Worm (Caenorhabditis elegans) whole organism, late embryonic: ENCODE results near the gene clec-213.

Experiments
- T23F11.4 ChIP-seq: fragments of 200-800 bp; sonication (Bioruptor generic); optimal IDR thresholded peaks from 2 replicates; lab custom pipeline; 2018; ENCODE audit warnings: mild to moderate bottlenecking, missing genetic modification characterization, missing compliant biosample characterization
- ahr-1 ChIP-seq: sonication (generic microtip); optimal IDR thresholded peaks from 2 replicates; lab custom pipeline; 2016; ENCODE audit warnings: missing genetic modification characterization, missing compliant biosample characterization
- ama-1 ChIP-seq: fragments of 150-350 bp; optimal IDR thresholded peaks from 2 replicates; lab custom pipeline; 2014
- ceh-19 ChIP-seq: fragments of 200-800 bp; sonication (Bioruptor generic); optimal IDR thresholded peaks from 2 replicates; lab custom pipeline; 2018; ENCODE audit warnings: mild to moderate bottlenecking, missing genetic modification characterization, missing compliant biosample characterization
- ceh-22 ChIP-seq: sonication (generic microtip); optimal IDR thresholded peaks from 2 replicates; lab custom pipeline; 2017; ENCODE audit warnings: missing biosample characterization, missing genetic modification characterization
- ceh-30 ChIP-seq: fragments of 150-350 bp; optimal IDR thresholded peaks from 2 replicates; lab custom pipeline; 2014; ENCODE audit warnings: missing biosample characterization, missing genetic modification characterization
- ceh-31 ChIP-seq: sonication (generic microtip); optimal IDR thresholded peaks from 2 replicates; lab custom pipeline; 2016; ENCODE audit warnings: missing genetic modification characterization, missing compliant biosample characterization
- ceh-34 ChIP-seq: sonication (generic microtip); optimal IDR thresholded peaks from 2 replicates; lab custom pipeline; 2016; ENCODE audit warnings: mild to moderate bottlenecking, missing genetic modification characterization, missing compliant biosample characterization
- ceh-48 ChIP-seq: sonication (generic microtip); optimal IDR thresholded peaks from 2 replicates; lab custom pipeline; 2016; ENCODE audit warnings: missing genetic modification characterization, inconsistent platforms, missing compliant biosample characterization
- ceh-6 ChIP-seq: fragments of 200-800 bp; sonication (Bioruptor generic); optimal IDR thresholded peaks from 2 replicates; lab custom pipeline; 2018; ENCODE audit warnings: mild to moderate bottlenecking, missing genetic modification characterization, missing compliant biosample characterization
- ceh-9 ChIP-seq: sonication (generic microtip); optimal IDR thresholded peaks from 2 replicates; lab custom pipeline; 2016; ENCODE audit warnings: mild to moderate bottlenecking, missing genetic modification characterization, inconsistent platforms, missing compliant biosample characterization
- che-1 ChIP-seq: sonication (generic microtip); optimal IDR thresholded peaks from 2 replicates; lab custom pipeline; 2016; ENCODE audit warnings: mild to moderate bottlenecking, missing genetic modification characterization, missing compliant biosample characterization
- elt-4 ChIP-seq: sonication (generic microtip); optimal IDR thresholded peaks from 2 replicates; lab custom pipeline; 2016; ENCODE audit warnings: missing genetic modification characterization, missing compliant biosample characterization
- fax-1 ChIP-seq: sonication (generic microtip); optimal IDR thresholded peaks from 2 replicates; lab custom pipeline; 2016; ENCODE audit warnings: missing genotype, missing genetic modification characterization, missing compliant biosample characterization
- hlh-13 ChIP-seq: fragments of 200-800 bp; sonication (Bioruptor generic); optimal IDR thresholded peaks from 2 replicates; lab custom pipeline; 2018; ENCODE audit warnings: mild to moderate bottlenecking, missing genetic modification characterization, missing compliant biosample characterization
- hlh-15 ChIP-seq: sonication (generic microtip); optimal IDR thresholded peaks from 2 replicates; lab custom pipeline; 2016; ENCODE audit warnings: missing genetic modification characterization, missing compliant biosample characterization
- hlh-30 ChIP-seq: sonication (generic microtip); optimal IDR thresholded peaks from 2 replicates; lab custom pipeline; 2017; ENCODE audit warnings: antibody characterized with exemption, missing genetic modification characterization, missing compliant biosample characterization; ENCODE audit not compliant: insufficient read depth
- hlh-8 ChIP-seq: sonication (generic microtip); optimal IDR thresholded peaks from 2 replicates; lab custom pipeline; 2016; ENCODE audit warnings: missing genotype, missing genetic modification characterization, missing compliant biosample characterization
- nfya-1 ChIP-seq: sonication (generic microtip); optimal IDR thresholded peaks from 2 replicates; lab custom pipeline; 2017; ENCODE audit warnings: missing genetic modification characterization, mild to moderate bottlenecking, missing compliant biosample characterization, antibody characterized with exemption, moderate library complexity
- nhr-11 ChIP-seq: fragments of 150-350 bp; optimal IDR thresholded peaks from 2 replicates; lab custom pipeline; 2014; ENCODE audit warnings: missing biosample characterization, missing genetic modification characterization
- nhr-232 ChIP-seq: sonication (generic microtip); optimal IDR thresholded peaks from 2 replicates; lab custom pipeline; 2016; ENCODE audit warnings: missing genetic modification characterization, missing compliant biosample characterization
- npax-4 ChIP-seq: sonication (generic microtip); optimal IDR thresholded peaks from 2 replicates; lab custom pipeline; 2016; ENCODE audit warnings: missing genetic modification characterization, missing compliant biosample characterization
- odd-2 ChIP-seq: sonication (generic microtip); optimal IDR thresholded peaks from 2 replicates; lab custom pipeline; 2017; ENCODE audit warnings: antibody characterized with exemption, mild to moderate bottlenecking, missing genetic modification characterization, missing compliant biosample characterization
- pat-9 ChIP-seq: fragments of 200-800 bp; sonication (Bioruptor generic); optimal IDR thresholded peaks from 2 replicates; lab custom pipeline; 2018; ENCODE audit warnings: mild to moderate bottlenecking, missing genetic modification characterization, moderate library complexity, missing compliant biosample characterization
- pha-2 ChIP-seq: sonication (generic microtip); optimal IDR thresholded peaks from 2 replicates; lab custom pipeline; 2017; ENCODE audit warnings: mild to moderate bottlenecking, missing genetic modification characterization, missing compliant biosample characterization
- pros-1 ChIP-seq: fragments of 150-350 bp; optimal IDR thresholded peaks from 2 replicates; lab custom pipeline; 2014; ENCODE audit warnings: missing biosample characterization, missing genetic modification reagents, missing genetic modification characterization
- ref-2 ChIP-seq: sonication (generic microtip); optimal IDR thresholded peaks from 2 replicates; lab custom pipeline; 2016; ENCODE audit warnings: missing genetic modification characterization, missing compliant biosample characterization
- rnt-1 ChIP-seq: sonication (generic microtip); optimal IDR thresholded peaks from 2 replicates; lab custom pipeline; 2016; ENCODE audit warnings: missing genetic modification characterization, missing compliant biosample characterization
- sdc-2 ChIP-seq: sonication (generic microtip); optimal IDR thresholded peaks from 2 replicates; lab custom pipeline; 2016; ENCODE audit warnings: missing genotype, missing genetic modification characterization, missing compliant biosample characterization
- sox-2 ChIP-seq: fragments of 200-800 bp; sonication (Bioruptor generic); IDR thresholded peaks from 2 replicates; pipeline ENCODE4 v1.3.6; 2022; ENCODE audit warnings: missing genetic modification reagents, missing genetic modification characterization, missing compliant biosample characterization
- sox-4 ChIP-seq: sonication (generic microtip); optimal IDR thresholded peaks from 2 replicates; lab custom pipeline; 2017; ENCODE audit warnings: mild to moderate bottlenecking, missing genetic modification characterization, inconsistent platforms, missing compliant biosample characterization
- tbx-2 ChIP-seq: sonication (generic microtip); optimal IDR thresholded peaks from 2 replicates; lab custom pipeline; 2016; ENCODE audit warnings: missing genetic modification characterization, missing compliant biosample characterization
- tbx-7 ChIP-seq: sonication (generic microtip); optimal IDR thresholded peaks from 2 replicates; lab custom pipeline; 2016; ENCODE audit warnings: missing genotype, missing genetic modification characterization, missing compliant biosample characterization
- unc-42 ChIP-seq: sonication (generic microtip); optimal IDR thresholded peaks from 2 replicates; lab custom pipeline; 2016; ENCODE audit warnings: missing genotype, missing genetic modification characterization, missing compliant biosample characterization
- unc-55 ChIP-seq: sonication (generic microtip); optimal IDR thresholded peaks from 2 replicates; lab custom pipeline; 2017; ENCODE audit warnings: missing biosample characterization, missing genetic modification reagents, missing genetic modification characterization
- ztf-16 ChIP-seq: sonication (generic microtip); optimal IDR thresholded peaks from 2 replicates; lab custom pipeline; 2017; ENCODE audit warnings: missing genetic modification characterization, missing compliant biosample characterization

Gene clec-213

DNA sequence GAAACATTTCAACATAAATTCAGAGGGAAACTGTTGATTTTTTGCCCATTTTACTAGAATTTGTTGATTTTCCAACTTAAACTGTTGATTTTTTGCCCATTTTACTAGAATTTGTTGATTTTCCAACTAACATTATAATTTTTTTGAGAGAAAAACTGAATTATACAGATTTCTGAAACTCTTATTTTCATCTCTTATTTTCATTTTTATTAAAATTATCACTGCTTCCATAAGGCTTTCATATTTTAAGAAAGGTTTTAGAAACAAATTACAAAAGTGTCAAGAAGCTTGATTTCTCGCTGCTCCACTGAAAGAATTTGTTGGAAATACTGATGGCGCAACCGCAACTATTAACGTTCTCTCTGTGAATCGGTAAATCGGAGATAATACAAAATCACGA, 45.0 kb downstream of the clec-213 start:
- TF ChIP-seq tbx-2 (tag; lab: Kevin White, UChicago) (no peak), npax-4 (tag; lab: Kevin White, UChicago) (no peak), nhr-11 (tag; lab: Kevin White, UChicago) (no peak), odd-2 (no peak), nhr-232 (no peak), hlh-13 (GFP tag; lab: Kevin White, UChicago) (no peak), hlh-30 (tag; lab: Kevin White, UChicago) (no peak), pat-9 (tag; lab: Kevin White, UChicago) (no peak), ref-2 (tag; lab: Kevin White, UChicago) (no peak), ahr-1 (tag; lab: Kevin White, UChicago) (no peak), ceh-30 (tag; lab: Kevin White, UChicago) (no peak), nfya-1 (tag; lab: Kevin White, UChicago) (no peak), ceh-9 (tag; lab: Kevin White, UChicago) (no peak), ama-1 (no peak), rnt-1 (tag; lab: Kevin White, UChicago) (no peak), pha-2 (tag; lab: Kevin White, UChicago) (no peak), tbx-7 (tag; lab: Kevin White, UChicago) (no peak)
- TF ChIP-seq, all 69 proteins: peak for 0

DNA sequence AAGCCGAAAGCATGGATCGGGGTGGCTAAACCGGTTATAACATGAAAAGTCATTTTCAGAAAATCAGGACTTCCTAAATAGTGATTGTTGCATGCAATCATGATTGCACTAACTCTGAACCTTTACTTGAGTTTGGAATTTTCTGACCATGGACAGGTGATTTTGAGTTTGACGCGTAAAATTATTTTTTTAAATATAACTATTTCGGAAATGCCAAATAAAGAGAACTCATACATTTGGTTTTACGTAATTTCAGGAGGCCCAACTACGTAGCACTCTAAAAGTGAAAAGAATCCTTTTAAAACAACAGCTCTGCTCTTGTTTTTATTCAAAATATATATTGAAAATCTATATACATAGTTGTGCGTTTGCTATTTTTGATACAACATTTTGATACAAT, 46.8 kb downstream of the clec-213 start, which contains the start of gene srh-234:
Gene srh-234 (minus strand): TSS at position 101 of the 400 bp plus-strand sequence.
- no peak for TF ChIP-seq ztf-16 (tag; lab: Kevin White, UChicago)
- no peak for TF ChIP-seq hlh-15 (tag; lab: Kevin White, UChicago)
- no peak for TF ChIP-seq pros-1 (tag; lab: Kevin White, UChicago)
- no peak for TF ChIP-seq hlh-30 (tag; lab: Kevin White, UChicago)
- no peak for TF ChIP-seq tbx-2 (tag; lab: Kevin White, UChicago)
- TF ChIP-seq pha-2 (tag; lab: Kevin White, UChicago) = no peak
- TF ChIP-seq unc-42 (tag; lab: Kevin White, UChicago) = no peak
- no peak for TF ChIP-seq pat-9 (tag; lab: Kevin White, UChicago)
- no peak for TF ChIP-seq ref-2 (tag; lab: Kevin White, UChicago)
- no peak for TF ChIP-seq sox-4 (tag; lab: Kevin White, UChicago)
- no peak for TF ChIP-seq ahr-1 (tag; lab: Kevin White, UChicago)
- no peak for TF ChIP-seq ceh-19 (GFP tag; lab: Kevin White, UChicago)
- TF ChIP-seq sdc-2 (tag; lab: Kevin White, UChicago) = no peak
- no peak for TF ChIP-seq ceh-48
- no peak for TF ChIP-seq nhr-11 (tag; lab: Kevin White, UChicago)
- TF ChIP-seq ceh-22 (tag; lab: Kevin White, UChicago) = no peak
- TF ChIP-seq che-1 (tag; lab: Kevin White, UChicago) = no peak
- TF ChIP-seq hlh-8 (tag; lab: Kevin White, UChicago) = no peak
- no peak for TF ChIP-seq ceh-6 (GFP tag; lab: Kevin White, UChicago)
- TF ChIP-seq, all 69 proteins: peak for 0

DNA sequence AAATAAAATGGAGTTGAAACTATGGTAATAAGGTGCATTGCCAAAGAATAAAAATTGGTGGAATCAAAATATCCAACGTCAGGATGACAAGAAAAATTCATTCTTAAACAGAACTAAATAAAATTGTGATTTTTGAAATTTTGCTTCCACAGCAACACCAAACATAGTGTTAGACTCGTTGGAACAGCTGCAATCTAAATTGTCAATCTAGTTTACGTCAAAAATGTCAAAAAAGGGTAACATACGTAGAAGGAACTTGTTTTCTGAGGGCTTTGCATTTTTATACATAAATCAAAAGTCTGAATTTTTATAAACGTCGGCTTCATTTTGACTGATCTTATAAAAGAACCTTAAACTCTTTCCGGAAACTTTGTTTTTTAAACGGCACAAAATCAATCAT, 48.6 kb downstream of the clec-213 start, which contains the start of gene srh-200:
Gene srh-200 (minus strand): TSS at position 101 of the 400 bp plus-strand sequence.
- TF ChIP-seq ceh-34 (no peak), nfya-1 (tag; lab: Kevin White, UChicago) (no peak), sox-2 (no peak), fax-1 (tag; lab: Kevin White, UChicago) (no peak), ref-2 (tag; lab: Kevin White, UChicago) (no peak), elt-4 (tag; lab: Kevin White, UChicago) (no peak), ceh-31 (tag; lab: Kevin White, UChicago) (no peak), T23F11.4 (GFP tag; lab: Kevin White, UChicago) (no peak), unc-55 (GFP tag; lab: Kevin White, UChicago) (no peak), ceh-6 (GFP tag; lab: Kevin White, UChicago) (no peak), tbx-7 (tag; lab: Kevin White, UChicago) (no peak)
